Worm (Caenorhabditis elegans): Measurements from ENCODE around the gene shc-3.

Gene shc-3

DNA sequence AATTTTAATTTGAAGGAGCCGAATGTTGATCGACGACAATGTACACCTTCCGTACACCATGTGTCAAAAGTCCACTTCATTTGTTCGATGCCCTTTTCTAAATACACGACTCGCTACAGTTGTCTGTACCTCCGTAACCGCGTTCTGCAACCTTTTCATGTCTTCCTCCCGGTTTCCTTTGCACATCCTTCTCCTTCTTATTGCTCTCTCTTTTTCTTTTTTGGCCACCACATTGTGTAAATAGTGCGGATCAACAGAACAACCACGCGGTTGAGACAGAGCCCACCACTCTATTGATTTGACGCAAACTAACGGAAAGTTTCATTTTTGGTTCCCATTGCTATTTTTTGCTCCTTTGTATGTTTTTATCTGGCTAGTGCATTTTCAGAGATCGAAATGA is 26.0 kb downstream of the shc-3 start:
- TF ChIP-seq tab-1 (GFP tag; IDR thresholded peaks at IDR 0.05) (no peak), T22C8.4 (GFP tag; IDR thresholded peaks at IDR 0.05) (no peak), med-1 (GFP tag; optimal IDR thresholded peaks at IDR 0.05; ENCODE audit: insufficient read depth) (no peak), ref-1 (GFP tag; conservative IDR thresholded peaks at IDR 0.05) (no peak), ztf-23 (GFP tag; IDR thresholded peaks at IDR 0.05) (no peak), klf-2 (GFP tag; conservative IDR thresholded peaks at IDR 0.05) (no peak), flt-1 (GFP tag; IDR thresholded peaks at IDR 0.05) (no peak), cog-1 (tag; optimal IDR thresholded peaks at IDR 0.05) (no peak), ztf-29 (GFP tag; IDR thresholded peaks at IDR 0.05) (no peak)

DNA sequence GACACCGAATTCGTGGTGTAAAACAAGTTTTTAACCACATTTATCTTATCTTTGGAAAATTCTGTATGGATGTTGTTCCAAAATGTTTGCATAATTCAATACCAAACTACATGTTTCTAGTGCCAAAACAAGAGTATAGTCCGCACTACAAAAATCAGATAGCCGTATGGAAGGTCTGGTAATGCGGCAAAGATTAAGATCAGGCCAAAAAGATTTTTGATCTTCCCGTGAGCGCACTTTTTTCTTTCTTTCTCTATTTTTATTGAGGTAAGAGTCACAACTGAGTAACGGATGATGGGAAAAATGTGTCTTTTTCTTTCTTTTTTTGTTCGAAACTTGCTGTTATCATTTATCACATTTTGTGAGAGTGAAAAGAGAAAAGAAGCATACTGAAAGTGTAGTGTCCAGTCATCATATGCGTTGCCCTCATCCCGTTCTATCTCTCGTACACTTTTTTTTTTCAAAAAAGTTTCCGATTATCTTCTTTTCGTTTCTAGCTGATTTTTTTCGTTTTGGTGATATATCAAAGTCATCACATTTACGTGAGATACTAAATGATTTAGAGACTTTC is 27.3 kb downstream of the shc-3 start:
- no peak for TF ChIP-seq flt-1 (GFP tag; IDR thresholded peaks at IDR 0.05)
- no peak for TF ChIP-seq tab-1 (GFP tag; IDR thresholded peaks at IDR 0.05)
- TF ChIP-seq klf-2 (GFP tag; conservative IDR thresholded peaks at IDR 0.05): no peak
- no peak for TF ChIP-seq med-1 (GFP tag; optimal IDR thresholded peaks at IDR 0.05; ENCODE audit: insufficient read depth)
- no peak for TF ChIP-seq ztf-23 (GFP tag; IDR thresholded peaks at IDR 0.05)
- TF ChIP-seq ztf-29 (GFP tag; IDR thresholded peaks at IDR 0.05): no peak
- TF ChIP-seq ref-1 (GFP tag; conservative IDR thresholded peaks at IDR 0.05): no peak
- no peak for TF ChIP-seq cog-1 (tag; optimal IDR thresholded peaks at IDR 0.05)
- TF ChIP-seq T22C8.4 (GFP tag; IDR thresholded peaks at IDR 0.05): no peak

- TF ChIP-seq T22C8.4 (GFP tag; IDR thresholded peaks at IDR 0.05) (no peak), flt-1 (GFP tag; IDR thresholded peaks at IDR 0.05) (no peak), ztf-29 (GFP tag; IDR thresholded peaks at IDR 0.05) (no peak), klf-2 (GFP tag; conservative IDR thresholded peaks at IDR 0.05) (no peak), tab-1 (GFP tag; IDR thresholded peaks at IDR 0.05) (no peak), med-1 (GFP tag; optimal IDR thresholded peaks at IDR 0.05; ENCODE audit: insufficient read depth) (no peak), cog-1 (tag; optimal IDR thresholded peaks at IDR 0.05) (no peak), ztf-23 (GFP tag; IDR thresholded peaks at IDR 0.05) (no peak), ref-1 (GFP tag; conservative IDR thresholded peaks at IDR 0.05) (no peak)
These were observed 28.2 kb downstream of the shc-3 start for ce11 chrX:13745558-13745957.

- TF ChIP-seq flt-1 (GFP tag; IDR thresholded peaks at IDR 0.05): no peak
These were observed 28.9 kb downstream of the shc-3 start for ce11 chrX:13746231-13746630.

ce11 chrX:13746661-13747365 is 29.5 kb downstream of the shc-3 start, which contains the start of gene nhr-71:
Gene nhr-71 (plus strand): TSS chrX:13747315.
- TF ChIP-seq ref-1 (GFP tag; conservative IDR thresholded peaks at IDR 0.05) (no peak), flt-1 (GFP tag; IDR thresholded peaks at IDR 0.05) (no peak), tab-1 (GFP tag; IDR thresholded peaks at IDR 0.05) (no peak), cog-1 (tag; optimal IDR thresholded peaks at IDR 0.05) (no peak)

DNA sequence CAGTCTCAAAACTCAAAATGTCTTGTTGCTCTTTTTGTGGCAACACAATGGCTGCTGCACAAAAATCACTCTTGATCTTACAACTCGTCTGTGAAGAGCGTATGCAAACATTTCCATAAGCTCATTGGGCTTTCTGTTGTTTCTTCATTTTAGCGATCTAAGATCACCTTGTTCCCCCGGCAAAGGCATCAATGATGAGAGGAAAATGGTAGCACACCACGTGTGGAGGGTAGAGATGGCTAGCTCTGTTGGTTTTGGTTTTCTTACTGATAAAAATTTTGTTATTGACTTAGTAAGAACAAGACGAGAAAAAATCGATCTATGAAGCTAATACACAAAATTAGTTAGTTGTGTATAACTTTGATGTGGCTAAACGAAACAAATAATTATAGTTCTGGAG is 30.7 kb downstream of the shc-3 start:
- TF ChIP-seq cog-1 (tag; optimal IDR thresholded peaks at IDR 0.05) (no peak), ztf-23 (GFP tag; IDR thresholded peaks at IDR 0.05) (no peak), klf-2 (GFP tag; conservative IDR thresholded peaks at IDR 0.05) (no peak)

DNA sequence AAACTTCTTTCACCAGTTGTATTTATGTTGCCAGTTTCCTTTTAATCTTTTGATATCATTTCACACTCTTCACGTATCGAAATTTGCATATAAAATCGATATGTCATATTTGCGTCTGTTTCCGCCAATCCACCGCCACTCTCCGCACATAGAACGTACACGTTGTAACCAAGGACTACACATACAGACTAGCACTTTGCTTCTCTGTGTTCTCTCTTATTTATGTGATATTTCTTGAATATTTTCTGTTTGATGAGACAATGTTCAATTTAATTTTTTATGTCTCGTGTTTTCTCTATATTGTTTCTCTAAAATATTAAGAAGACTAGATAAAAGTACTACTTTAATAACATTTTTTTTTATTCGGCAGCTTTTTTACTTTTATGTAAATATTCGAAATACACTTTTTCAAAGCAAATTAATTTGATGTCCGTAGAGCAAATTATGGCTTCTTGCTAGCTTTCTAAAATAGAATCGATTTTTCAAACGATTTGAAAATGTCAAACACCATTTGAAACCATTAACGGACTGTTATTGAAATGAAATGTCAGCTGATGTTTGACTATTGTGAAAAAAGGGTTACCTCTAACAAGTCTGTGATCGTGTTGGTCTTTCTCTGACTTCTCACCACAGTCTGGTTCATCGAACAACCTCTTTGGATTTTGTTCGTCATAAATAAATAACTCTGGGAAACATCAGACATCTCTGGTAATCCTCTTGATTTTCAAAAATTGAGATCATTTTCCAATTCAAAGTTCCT is 35.7 kb downstream of the shc-3 start:
- no peak for TF ChIP-seq ref-1 (GFP tag; conservative IDR thresholded peaks at IDR 0.05)
- no peak for TF ChIP-seq flt-1 (GFP tag; IDR thresholded peaks at IDR 0.05)
- TF ChIP-seq cog-1 (tag; optimal IDR thresholded peaks at IDR 0.05): no peak
- TF ChIP-seq klf-2 (GFP tag; conservative IDR thresholded peaks at IDR 0.05): no peak
- TF ChIP-seq tab-1 (GFP tag; IDR thresholded peaks at IDR 0.05): no peak
- TF ChIP-seq med-1 (GFP tag; optimal IDR thresholded peaks at IDR 0.05; ENCODE audit: insufficient read depth): no peak
- no peak for TF ChIP-seq T22C8.4 (GFP tag; IDR thresholded peaks at IDR 0.05)
- no peak for TF ChIP-seq ztf-23 (GFP tag; IDR thresholded peaks at IDR 0.05)
- no peak for TF ChIP-seq ztf-29 (GFP tag; IDR thresholded peaks at IDR 0.05)

DNA sequence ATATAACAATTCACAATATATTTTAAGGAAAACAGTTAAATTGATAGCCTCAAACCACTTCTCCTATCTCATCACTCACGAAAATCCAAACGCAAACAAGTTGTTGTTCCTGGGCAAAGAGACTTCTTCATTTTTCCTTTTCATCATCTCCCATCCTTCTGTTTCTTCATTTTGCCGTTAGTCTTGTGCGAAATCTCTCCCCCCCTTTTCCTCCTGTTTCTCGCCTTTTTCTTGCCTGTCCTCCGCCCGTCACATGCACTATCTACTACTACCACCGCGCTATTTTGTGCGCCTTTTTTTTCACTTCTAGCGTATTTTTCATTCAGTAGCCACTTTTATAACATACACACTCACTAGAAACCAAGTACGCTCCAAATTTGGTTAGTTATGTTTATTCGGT is 37.2 kb downstream of the shc-3 start:
- TF ChIP-seq klf-2 (GFP tag; conservative IDR thresholded peaks at IDR 0.05): no peak
- no peak for TF ChIP-seq flt-1 (GFP tag; IDR thresholded peaks at IDR 0.05)

- no peak for TF ChIP-seq flt-1 (GFP tag; IDR thresholded peaks at IDR 0.05)
- TF ChIP-seq cog-1 (tag; optimal IDR thresholded peaks at IDR 0.05): no peak
- TF ChIP-seq T22C8.4 (GFP tag; IDR thresholded peaks at IDR 0.05): no peak
- no peak for TF ChIP-seq tab-1 (GFP tag; IDR thresholded peaks at IDR 0.05)
- no peak for TF ChIP-seq ref-1 (GFP tag; conservative IDR thresholded peaks at IDR 0.05)
- no peak for TF ChIP-seq med-1 (GFP tag; optimal IDR thresholded peaks at IDR 0.05; ENCODE audit: insufficient read depth)
- TF ChIP-seq klf-2 (GFP tag; conservative IDR thresholded peaks at IDR 0.05): no peak
- TF ChIP-seq ztf-29 (GFP tag; IDR thresholded peaks at IDR 0.05): no peak
- TF ChIP-seq ztf-23 (GFP tag; IDR thresholded peaks at IDR 0.05): no peak
These were observed 38.1 kb downstream of the shc-3 start, which contains the start of gene aakb-1 for ce11 chrX:13755469-13755868. Gene aakb-1 (plus strand): TSS chrX:13755769.
